Fruit fly (Drosophila melanogaster): ENCODE results near the gene CG15599.

CG15599 gene

dm6 chrX:15697581-15698208 lies 9.0 kb upstream of the CG15599 start (continued):
- TF ChIP-seq run (tag; optimal IDR thresholded peaks at IDR 0.05) (peak; percentile 72), CG1647 (GFP tag; optimal IDR thresholded peaks at IDR 0.05) (peak; percentile 68), Sox102F (GFP tag; optimal IDR thresholded peaks at IDR 0.05) (peak; percentile 91), nerfin-1 (tag; optimal IDR thresholded peaks at IDR 0.05) (peak; percentile 83), sens (GFP tag) (peak; percentile 83), CkIIα-i1 (GFP tag; IDR thresholded peaks at IDR 0.05) (peak; percentile 30; the same call in 1 of the 2 replicates), CG8924 (tag; optimal IDR thresholded peaks at IDR 0.05) (peak; percentile 92), Dp (GFP tag; optimal IDR thresholded peaks at IDR 0.05) (peak; percentile 74), CG6683 (GFP tag; optimal IDR thresholded peaks at IDR 0.05) (peak; percentile 84), NC2β (GFP tag; optimal IDR thresholded peaks at IDR 0.05) (no peak), Atf-2 (GFP tag; optimal IDR thresholded peaks at IDR 0.05) (no peak), CG1832 (GFP tag; optimal IDR thresholded peaks at IDR 0.05) (no peak), gcm2 (GFP tag; optimal IDR thresholded peaks at IDR 0.05) (peak; percentile 31), fd102C (GFP tag; optimal IDR thresholded peaks at IDR 0.05) (peak; percentile 62), vnd (GFP tag; IDR thresholded peaks at IDR 0.05; ENCODE audit: partially characterized antibody) (no peak), CG6854 (GFP tag; optimal IDR thresholded peaks at IDR 0.05) (peak; percentile 90), C15 (GFP tag; IDR thresholded peaks at IDR 0.05) (peak; percentile 90), CG6272 (GFP tag; IDR thresholded peaks at IDR 0.05) (peak; percentile 89), Myb (GFP tag; optimal IDR thresholded peaks at IDR 0.05) (no peak), Hmr (GFP tag; optimal IDR thresholded peaks at IDR 0.05) (peak; percentile 97), oc (tag; optimal IDR thresholded peaks at IDR 0.05) (peak; percentile 70), CG7928 (GFP tag; optimal IDR thresholded peaks at IDR 0.05) (peak; percentile 45), cg (GFP tag; optimal IDR thresholded peaks at IDR 0.05) (no peak), CG4424 (GFP tag; optimal IDR thresholded peaks at IDR 0.05) (peak; percentile 90), lbe (GFP tag; optimal IDR thresholded peaks at IDR 0.05) (peak; percentile 66), Fer3 (tag; optimal IDR thresholded peaks at IDR 0.05) (peak; percentile 95), zf30C (GFP tag; optimal IDR thresholded peaks at IDR 0.05) (no peak), CG9437 (GFP tag; optimal IDR thresholded peaks at IDR 0.05) (peak; percentile 77), CG6765 (GFP tag; optimal IDR thresholded peaks at IDR 0.05) (peak; percentile 70), CG34224 (GFP tag; IDR thresholded peaks at IDR 0.05; ENCODE audit: partially characterized antibody) (no peak; the same call in 2 of the 3 replicates), sc (optimal IDR thresholded peaks at IDR 0.05) (no peak), sc (GFP tag; optimal IDR thresholded peaks at IDR 0.05) (peak; percentile 72), ci (GFP tag; IDR thresholded peaks at IDR 0.05) (peak; percentile 88), dati (GFP tag; IDR thresholded peaks at IDR 0.05) (peak; percentile 71), tap (tag; optimal IDR thresholded peaks at IDR 0.05) (peak; percentile 90), CG9215 (GFP tag; IDR thresholded peaks at IDR 0.05) (peak; percentile 89), CG34376 (GFP tag; optimal IDR thresholded peaks at IDR 0.05) (peak; percentile 91), Stat92E (GFP tag; optimal IDR thresholded peaks at IDR 0.05) (peak in 1 of 3 experiments; percentile 47), CG16815 (GFP tag; optimal IDR thresholded peaks at IDR 0.05) (peak; percentile 83), kah (GFP tag; optimal IDR thresholded peaks at IDR 0.05) (peak; percentile 67), Rx (GFP tag; IDR thresholded peaks at IDR 0.05) (peak; percentile 86), CG16779 (GFP tag; IDR thresholded peaks at IDR 0.05) (peak; percentile 90), D19A (tag; optimal IDR thresholded peaks at IDR 0.05) (peak; percentile 82), dysf (GFP tag; IDR thresholded peaks at IDR 0.05) (peak; percentile 96), p53 (GFP tag; optimal IDR thresholded peaks at IDR 0.05) (no peak), lmd (GFP tag; IDR thresholded peaks at IDR 0.05) (peak; percentile 94), disco-r (GFP tag; optimal IDR thresholded peaks at IDR 0.05) (peak; percentile 9), HmgD (GFP tag; optimal IDR thresholded peaks at IDR 0.05) (no peak), CG2202 (tag; optimal IDR thresholded peaks at IDR 0.05) (peak; percentile 56), CG15011 (GFP tag; optimal IDR thresholded peaks at IDR 0.05) (peak; percentile 89)

All from whole organism, embryonic.